Fruit fly (Drosophila melanogaster) S2 (cell line): Measurements from ENCODE around the gene CG2200.

Experiments
- CG8478 ChIP-seq: fragments of >200 bp; optimal IDR thresholded peaks from 2 replicates; lab custom pipeline; 2018
- CTCF ChIP-seq, 2 experiments: fragments of >200 bp; optimal IDR thresholded peaks; 2 replicates each; lab custom pipeline; 2018

DNA sequence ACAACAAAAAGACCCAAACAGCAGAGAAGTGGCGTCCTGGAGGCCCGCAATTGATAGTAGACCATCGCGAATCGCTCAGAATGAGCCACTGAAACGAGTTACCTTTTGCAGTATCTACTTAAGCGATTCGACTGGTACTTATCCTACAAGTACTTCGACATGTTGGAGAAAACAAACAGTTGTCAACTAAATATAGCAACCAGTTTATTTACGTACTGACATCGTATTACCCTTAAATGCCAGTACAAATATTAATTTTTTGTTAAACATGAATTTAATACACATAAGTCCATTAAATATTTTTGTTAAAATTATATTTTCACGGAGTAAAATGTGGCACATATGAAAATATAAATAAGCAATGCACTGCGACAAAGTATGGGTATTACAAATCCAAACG, 38.9 kb upstream of the CG2200 start, which contains the start of gene CG12715:
- TF ChIP-seq CG8478 (lab: Kevin White, UChicago): no peak
- no peak for TF ChIP-seq CTCF (optimal IDR thresholded peaks at IDR 0.05; lab: Kevin White, UChicago)
